Fruit fly (Drosophila melanogaster) whole organism, larva: ENCODE results near the gene CG3841.

Source experiments
- noc ChIP-seq: fragments of 200-800 bp; sonication (Bioruptor generic); optimal IDR thresholded peaks from 3 replicates; lab custom pipeline; 2019; ENCODE audit warnings: missing biosample characterization, mild to moderate bottlenecking, missing genetic modification characterization, moderate library complexity

The CG3841 gene

dm6 chr2L:9613006-9613690 is 23.9 kb downstream of the CG3841 start, which contains the start of gene Trx2:
TSS of gene Trx2 (plus strand) at chr2L:9613166.
- peak; percentile 33 for TF ChIP-seq noc (tag; lab: Kevin White, UChicago)

DNA sequence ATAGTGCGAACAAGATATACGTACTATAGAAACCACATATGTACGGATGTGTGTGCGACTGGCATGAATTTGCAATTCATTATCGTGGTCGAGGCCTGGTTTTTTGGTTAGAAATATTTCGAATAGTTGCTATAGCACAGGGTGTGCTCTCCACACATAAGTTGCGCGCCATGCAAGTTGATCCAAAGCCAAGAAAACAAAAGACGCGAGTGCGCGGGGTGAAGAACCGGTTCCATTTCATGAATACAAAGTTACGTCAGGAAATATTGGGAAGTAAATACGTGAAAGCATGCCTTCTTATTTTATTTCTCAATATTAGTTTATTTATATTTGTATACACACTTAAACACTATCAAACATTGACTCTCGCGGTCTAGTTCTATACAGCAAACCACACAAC is 24.6 kb downstream of the CG3841 start:
- no peak for TF ChIP-seq noc (tag; lab: Kevin White, UChicago)

DNA sequence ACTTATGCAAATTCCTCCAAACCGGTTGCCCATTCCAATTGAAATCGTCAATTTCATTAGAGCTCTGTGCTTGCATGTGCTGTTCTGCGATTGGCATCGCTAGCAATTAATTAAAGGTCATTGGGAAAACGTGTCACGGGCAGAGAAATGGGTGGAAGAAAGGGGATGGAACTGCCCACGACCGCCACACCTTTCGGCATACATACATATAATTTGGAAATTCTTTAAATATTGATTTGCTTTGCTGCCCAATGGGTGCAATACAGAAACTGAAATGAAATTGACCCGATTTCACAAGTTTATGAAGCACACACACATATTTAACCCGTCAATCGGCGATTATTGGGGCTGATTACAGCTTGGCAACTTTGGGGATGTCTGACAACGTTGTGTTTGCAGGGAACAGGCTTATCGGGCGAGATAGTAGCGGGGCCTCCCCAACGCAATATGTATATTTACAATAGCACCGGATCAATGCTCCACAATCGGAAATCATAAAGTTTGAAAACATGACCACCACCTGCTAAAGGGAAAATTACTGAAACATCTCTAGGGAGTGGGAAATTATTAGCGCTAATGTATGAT is 25.5 kb downstream of the CG3841 start:
- no peak for TF ChIP-seq noc (tag; lab: Kevin White, UChicago)

- TF ChIP-seq noc (tag; lab: Kevin White, UChicago): no peak
Measured at dm6 chr2L:9615561-9615960, 26.3 kb downstream of the CG3841 start.

- TF ChIP-seq noc (tag; lab: Kevin White, UChicago): no peak
Measured at dm6 chr2L:9615983-9616519, 26.8 kb downstream of the CG3841 start, which contains the start of gene GlcAT-S. TSS of gene GlcAT-S (plus strand) at chr2L:9616469.

DNA sequence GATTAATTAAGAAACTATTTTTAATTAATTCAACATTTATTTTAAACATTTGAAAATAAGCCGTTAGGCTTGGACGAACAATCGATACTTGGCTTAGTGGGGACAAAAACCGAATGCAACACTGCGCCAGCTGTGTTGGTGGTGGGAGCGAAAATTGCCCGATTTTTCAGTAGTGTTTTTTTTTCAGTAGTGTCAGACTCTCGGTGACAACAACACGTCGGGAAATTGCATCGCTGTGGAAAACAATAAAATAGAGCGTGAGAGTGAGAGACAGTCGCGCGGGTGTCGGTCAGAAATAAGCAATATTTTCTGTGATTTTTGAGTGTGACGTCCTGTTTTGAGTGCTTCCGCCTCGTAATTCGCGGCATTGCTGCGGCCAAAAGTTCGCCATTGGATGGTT is 27.4 kb downstream of the CG3841 start:
- no peak for TF ChIP-seq noc (tag; lab: Kevin White, UChicago)

dm6 chr2L:9617908-9618307 is 28.6 kb downstream of the CG3841 start:
- peak; percentile 68 for TF ChIP-seq noc (tag; lab: Kevin White, UChicago)

dm6 chr2L:9618871-9619270 is 29.6 kb downstream of the CG3841 start:
- peak; percentile 27 for TF ChIP-seq noc (tag; lab: Kevin White, UChicago)

- no peak for TF ChIP-seq noc (tag; lab: Kevin White, UChicago)
Measured at dm6 chr2L:9619925-9620324, 30.6 kb downstream of the CG3841 start.

DNA sequence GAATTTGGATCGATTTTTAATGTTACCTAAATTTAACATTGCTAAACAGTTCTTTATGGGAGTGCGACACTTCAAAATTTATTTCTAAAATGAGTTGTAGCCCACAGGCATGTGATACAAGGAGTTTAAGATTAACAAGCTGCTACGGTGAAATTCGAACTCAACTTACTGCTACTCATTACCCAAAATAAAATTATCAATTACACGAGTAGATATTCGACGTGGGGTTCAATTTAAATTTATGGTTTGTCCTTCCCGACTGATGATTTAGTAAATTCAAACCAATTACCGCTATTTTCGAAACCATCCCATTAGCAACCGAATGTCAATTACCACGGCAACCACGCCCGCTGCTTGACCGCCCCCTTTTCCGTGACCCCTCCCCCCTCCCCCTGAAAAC is 35.9 kb downstream of the CG3841 start, which contains the start of gene CG31882:
Gene CG31882 (minus strand): TSS at position 101 of the 400 bp plus-strand sequence.
- no peak for TF ChIP-seq noc (tag; lab: Kevin White, UChicago)

DNA sequence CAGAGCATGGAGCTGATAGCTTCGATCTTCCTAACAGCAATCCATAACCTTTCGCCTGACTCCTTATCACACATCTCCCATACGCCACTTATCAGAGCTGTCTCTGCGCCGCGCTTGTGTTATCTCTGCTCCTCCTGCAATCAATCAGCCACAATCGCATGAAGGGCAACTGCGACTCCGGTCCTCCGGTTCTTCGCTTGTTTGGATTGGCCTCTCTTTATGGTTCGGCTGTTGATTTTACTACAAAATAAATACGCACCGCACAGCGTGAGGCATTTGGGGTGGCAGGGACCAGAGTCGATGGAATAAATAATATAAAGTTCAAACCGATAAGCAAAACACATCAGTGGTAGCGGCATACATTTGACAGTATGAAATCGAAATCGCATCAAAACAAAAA is 43.8 kb downstream of the CG3841 start:
- TF ChIP-seq noc (tag; lab: Kevin White, UChicago): no peak

DNA sequence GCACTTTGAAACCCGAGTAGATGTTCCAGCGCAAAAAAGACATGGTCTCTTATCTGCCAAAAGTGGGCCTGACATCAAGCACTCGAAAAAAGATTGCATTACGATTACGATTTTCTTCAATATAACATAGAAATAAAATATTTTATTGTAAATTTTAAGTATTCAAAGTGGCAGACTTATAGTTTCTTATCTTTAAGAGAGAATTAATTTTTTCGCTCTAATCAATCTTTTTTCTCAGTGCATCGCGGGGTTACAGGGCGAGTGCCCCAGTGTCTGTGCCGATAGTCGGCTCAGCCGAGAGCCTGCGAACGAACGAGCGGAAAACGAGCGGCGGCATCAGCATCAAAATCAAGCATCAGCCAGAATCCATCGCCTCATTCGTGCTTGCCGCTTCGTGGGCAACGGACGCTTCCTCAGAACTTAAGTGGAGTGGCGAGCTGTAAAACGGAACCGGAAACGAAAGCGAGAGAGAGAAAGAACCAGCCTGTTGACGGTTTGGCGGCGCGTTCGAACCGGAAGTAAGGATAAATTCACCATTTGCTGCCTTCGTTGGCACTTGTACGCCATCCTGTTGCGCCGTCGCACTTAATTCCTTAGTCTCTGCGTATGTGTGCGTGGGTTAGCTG is 44.6 kb downstream of the CG3841 start, which contains the start of gene Apoltp:
Gene Apoltp (plus strand): TSS at position 369 of the 626 bp plus-strand sequence.
- TF ChIP-seq noc (tag; lab: Kevin White, UChicago): peak; percentile 84
